Fruit fly (Drosophila melanogaster) Kc167 (cell line): ENCODE data around the gene Rrp45.

Experiments used
- Myc ChIP-seq: fragments of >200 bp; optimal IDR thresholded peaks from 2 replicates; lab custom pipeline; 2017; ENCODE audit warnings: missing external identifiers
- h ChIP-seq: fragments of >200 bp; optimal IDR thresholded peaks from 3 replicates; lab custom pipeline; 2018; ENCODE audit warnings: missing external identifiers
- insv ChIP-seq: fragments of >200 bp; optimal IDR thresholded peaks from 3 replicates; lab custom pipeline; 2018; ENCODE audit warnings: missing external identifiers
- psq ChIP-seq: fragments of >200 bp; optimal IDR thresholded peaks from 2 replicates; lab custom pipeline; 2017; ENCODE audit warnings: missing external identifiers

dm6 chrX:16830081-16830480 lies 39.0 kb upstream of the Rrp45 start:
- no peak for TF ChIP-seq h
- no peak for TF ChIP-seq Myc
- TF ChIP-seq psq (lab: Kevin White, UChicago), result no peak
- TF ChIP-seq insv (lab: Kevin White, UChicago), result no peak
